Worm (Caenorhabditis elegans) whole organism, L2 larva: Measurements from ENCODE around the gene hrg-1.

Experiments used
- R02D3.7 ChIP-seq: fragments of 150-350 bp; optimal IDR thresholded peaks from 2 replicates; lab custom pipeline; 2014; ENCODE audit warnings: missing biosample characterization, missing genetic modification characterization
- alr-1 ChIP-seq: fragments of 150-350 bp; optimal IDR thresholded peaks from 2 replicates; lab custom pipeline; 2014; ENCODE audit warnings: missing biosample characterization, missing genetic modification characterization
- gmeb-1 ChIP-seq: fragments of 150-350 bp; optimal IDR thresholded peaks from 2 replicates; lab custom pipeline; 2014; ENCODE audit warnings: missing biosample characterization, missing genetic modification characterization
- lsy-2 ChIP-seq, 2 experiments: fragments of 150-350 bp in 1 of 2; sonication (generic microtip) in 1 of 2; optimal IDR thresholded peaks; 2 replicates each; lab custom pipeline; 2014 to 2017; ENCODE audit warnings: missing biosample characterization in 2 of 2, missing genetic modification characterization in 2 of 2
- mdl-1 ChIP-seq, 2 experiments: fragments of 150-350 bp in 1 of 2; sonication (generic microtip) in 1 of 2; optimal IDR thresholded peaks; 2 replicates each; lab custom pipeline; 2017; ENCODE audit warnings: missing biosample characterization in 2 of 2, missing genetic modification characterization in 2 of 2
- nhr-237 ChIP-seq: fragments of 150-350 bp; optimal IDR thresholded peaks from 2 replicates; lab custom pipeline; 2014; ENCODE audit warnings: missing biosample characterization, missing genetic modification characterization
- nhr-77 ChIP-seq: fragments of 150-350 bp; optimal IDR thresholded peaks from 2 replicates; lab custom pipeline; 2014; ENCODE audit warnings: missing biosample characterization, missing genetic modification characterization
- snpc-4 ChIP-seq: fragments of 150-350 bp; optimal IDR thresholded peaks from 2 replicates; lab custom pipeline; 2014; ENCODE audit warnings: missing biosample characterization, missing genetic modification characterization
- unc-39 ChIP-seq: fragments of 150-350 bp; optimal IDR thresholded peaks from 2 replicates; lab custom pipeline; 2014; ENCODE audit warnings: missing biosample characterization, missing genetic modification characterization
- zag-1 ChIP-seq: fragments of 150-350 bp; optimal IDR thresholded peaks from 2 replicates; lab custom pipeline; 2014; ENCODE audit warnings: missing biosample characterization, missing genetic modification characterization

- no peak for TF ChIP-seq gmeb-1 (tag; lab: Kevin White, UChicago)
- no peak for TF ChIP-seq snpc-4 (tag; lab: Kevin White, UChicago)
- TF ChIP-seq R02D3.7 (tag; lab: Kevin White, UChicago): no peak
- TF ChIP-seq alr-1 (tag; lab: Kevin White, UChicago): no peak
- TF ChIP-seq nhr-77 (tag; lab: Kevin White, UChicago): no peak
- TF ChIP-seq nhr-237 (tag; lab: Kevin White, UChicago): no peak
- no peak for TF ChIP-seq unc-39
- TF ChIP-seq lsy-2 (tag; optimal IDR thresholded peaks at IDR 0.05; lab: Kevin White, UChicago): no peak
- no peak for TF ChIP-seq mdl-1 (tag; optimal IDR thresholded peaks at IDR 0.05; lab: Kevin White, UChicago)
- TF ChIP-seq zag-1 (tag; lab: Kevin White, UChicago): no peak
Observed at ce11 chrX:3990941-3991340, 25.1 kb downstream of the hrg-1 start.
